Worm (Caenorhabditis elegans): ENCODE data around the gene C24A8.5.

ce11 chrX:4284470-4284869 is 44.2 kb downstream of the C24A8.5 start:
- no peak for TF ChIP-seq W03F9.2 (tag; optimal IDR thresholded peaks at IDR 0.05)
- no peak for TF ChIP-seq him-1 (tag; optimal IDR thresholded peaks at IDR 0.05)
- no peak for TF ChIP-seq dao-5 (tag; optimal IDR thresholded peaks at IDR 0.05)

Measured in whole organism, L4/young adult.